Fruit fly (Drosophila melanogaster): ENCODE measurements around the gene CHMP2B.

dm6 chr3L:5132966-5133365, 6.5 kb upstream of the CHMP2B start, which contains the start of gene CG15213:
- TF ChIP-seq Dif (GFP tag; optimal IDR thresholded peaks at IDR 0.05; ENCODE audit: partially characterized antibody) (no peak), Myc (optimal IDR thresholded peaks at IDR 0.05) (no peak), Rel (GFP tag; optimal IDR thresholded peaks at IDR 0.05) (no peak), Rel (tag; optimal IDR thresholded peaks at IDR 0.05) (no peak), Abd-B (GFP tag; optimal IDR thresholded peaks at IDR 0.05) (no peak), HLH106 (tag; optimal IDR thresholded peaks at IDR 0.05) (no peak), Hr78 (GFP tag; optimal IDR thresholded peaks at IDR 0.05) (no peak), h (GFP tag; optimal IDR thresholded peaks at IDR 0.05) (no peak), psq (GFP tag; optimal IDR thresholded peaks at IDR 0.05) (no peak), pan (optimal IDR thresholded peaks at IDR 0.05) (no peak), br (GFP tag; optimal IDR thresholded peaks at IDR 0.05) (no peak), woc (GFP tag; optimal IDR thresholded peaks at IDR 0.05) (no peak), fru (GFP tag; optimal IDR thresholded peaks at IDR 0.05) (no peak)

All from whole organism, wandering third instar larva.